Worm (Caenorhabditis elegans) whole organism, midembryonic: ENCODE results near the gene aat-3.

Source experiments
- T22C8.4 ChIP-seq: fragments of 200-800 bp; sonication (Bioruptor generic); IDR thresholded peaks from 2 replicates; pipeline ENCODE4 v1.3.6; 2022; ENCODE audit warnings: missing genetic modification characterization, missing compliant biosample characterization
- cog-1 ChIP-seq: sonication (generic microtip); optimal IDR thresholded peaks from 2 replicates; lab custom pipeline; 2016; ENCODE audit warnings: missing genetic modification characterization, missing compliant biosample characterization
- flt-1 ChIP-seq: fragments of 200-800 bp; sonication (Bioruptor generic); IDR thresholded peaks from 2 replicates; pipeline ENCODE4 v1.3.6; 2022; ENCODE audit warnings: missing genetic modification characterization, missing compliant biosample characterization
- ref-1 ChIP-seq: fragments of 200-800 bp; sonication (Bioruptor generic); conservative IDR thresholded peaks from 2 replicates; pipeline ENCODE4 v1.3.6; 2022; ENCODE audit warnings: missing genetic modification reagents, missing genetic modification characterization, missing compliant biosample characterization
- tab-1 ChIP-seq: fragments of 200-800 bp; sonication (Bioruptor generic); IDR thresholded peaks from 2 replicates; pipeline ENCODE4 v1.3.6; 2022; ENCODE audit warnings: missing genetic modification characterization, missing compliant biosample characterization
- ztf-23 ChIP-seq: fragments of 200-800 bp; sonication (Bioruptor generic); IDR thresholded peaks from 2 replicates; pipeline ENCODE4 v1.3.6; 2022; ENCODE audit warnings: missing genetic modification reagents, missing genetic modification characterization, missing compliant biosample characterization
- ztf-29 ChIP-seq: fragments of 200-800 bp; sonication (Bioruptor generic); IDR thresholded peaks from 2 replicates; pipeline ENCODE4 v1.3.6; 2022; ENCODE audit warnings: missing genetic modification reagents, missing genetic modification characterization, missing compliant biosample characterization

The aat-3 gene

DNA sequence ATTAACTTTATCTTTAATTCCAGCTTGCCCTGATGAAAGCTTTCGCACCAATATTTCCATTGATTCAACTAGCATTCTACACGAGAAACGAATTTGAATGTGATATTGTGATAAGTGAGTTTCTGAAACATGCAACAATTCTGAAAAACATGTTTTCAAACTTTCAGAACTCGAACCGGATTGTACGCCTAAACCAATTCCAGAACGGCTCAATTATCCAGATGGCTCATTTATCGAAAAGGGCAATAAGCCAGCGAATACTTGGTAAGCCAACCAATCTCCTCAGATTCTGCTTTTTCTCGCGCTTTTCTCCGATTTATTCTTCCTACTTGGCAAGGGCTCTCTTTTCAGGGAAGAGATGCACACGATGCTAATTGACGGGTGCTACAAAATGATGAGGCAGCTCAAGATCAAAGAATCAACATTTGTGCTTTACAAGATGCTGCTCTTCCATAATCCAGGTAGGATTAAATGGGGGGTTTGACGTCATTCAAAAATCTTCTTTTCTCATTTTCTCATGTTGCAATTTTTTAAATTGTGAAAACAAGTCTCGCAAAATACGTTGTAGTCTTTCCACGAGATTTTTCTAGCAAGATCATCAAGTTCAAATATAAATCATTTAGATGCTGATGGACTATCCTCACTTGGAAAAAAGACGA lies 52.4 kb downstream of the aat-3 start:
- TF ChIP-seq ref-1 (GFP tag; lab: Robert Waterston, UW) (no peak), ztf-29 (GFP tag; lab: Robert Waterston, UW) (no peak), tab-1 (no peak), ztf-23 (GFP tag; lab: Robert Waterston, UW) (no peak), flt-1 (GFP tag; lab: Robert Waterston, UW) (no peak), cog-1 (tag; lab: Kevin White, UChicago) (no peak), T22C8.4 (GFP tag; lab: Robert Waterston, UW) (no peak)
